Worm (Caenorhabditis elegans): Measurements from ENCODE around the gene ZK354.2.
A peak's percentile ranks its signal among the peaks of the same experiment; 100 is the strongest.
"Not testable (repeated sequence)": the region's sequence is repeated elsewhere in the genome, so short reads cannot be mapped to it uniquely, and the experiment has no call there.

The ZK354.2 gene

ce11 chrIV:5350480-5351193 lies 37.4 kb downstream of the ZK354.2 start, which contains the start of gene gba-4:
Gene gba-4, minus strand, starts transcription at chrIV:5350897.
- TF ChIP-seq sdc-2, pqm-1, unc-86 (tag; optimal IDR thresholded peaks at IDR 0.05): not testable (repeated sequence)

ce11 chrIV:5353364-5353763 lies 40.2 kb downstream of the ZK354.2 start, which contains the start of gene Y4C6B.7:
Gene Y4C6B.7, minus strand, starts transcription at chrIV:5353464.
- TF ChIP-seq T23F11.4 (GFP tag; optimal IDR thresholded peaks at IDR 0.05) (no peak), ceh-45 (GFP tag; IDR thresholded peaks at IDR 0.05) (no peak), syd-9 (tag; optimal IDR thresholded peaks at IDR 0.05) (no peak), tbx-2 (tag; optimal IDR thresholded peaks at IDR 0.05) (no peak), pha-2 (tag; optimal IDR thresholded peaks at IDR 0.05) (no peak), unc-86 (tag; optimal IDR thresholded peaks at IDR 0.05) (no peak), ceh-14 (tag; optimal IDR thresholded peaks at IDR 0.05) (no peak), ceh-30 (tag; optimal IDR thresholded peaks at IDR 0.05) (no peak), ttx-3 (tag; optimal IDR thresholded peaks at IDR 0.05) (no peak), hlh-30 (tag; optimal IDR thresholded peaks at IDR 0.05; ENCODE audit: insufficient read depth) (no peak), hlh-13 (GFP tag; optimal IDR thresholded peaks at IDR 0.05) (no peak), sdc-2 (tag; optimal IDR thresholded peaks at IDR 0.05) (no peak), ahr-1 (tag; optimal IDR thresholded peaks at IDR 0.05) (no peak), dve-1 (tag; optimal IDR thresholded peaks at IDR 0.05) (no peak), ceh-48 (tag; optimal IDR thresholded peaks at IDR 0.05) (no peak), lim-6 (tag; optimal IDR thresholded peaks at IDR 0.05) (no peak), pax-1 (tag; optimal IDR thresholded peaks at IDR 0.05) (no peak), elt-2 (tag; optimal IDR thresholded peaks at IDR 0.05) (no peak), ref-2 (tag; optimal IDR thresholded peaks at IDR 0.05) (no peak), ceh-9 (tag; optimal IDR thresholded peaks at IDR 0.05) (no peak)

ce11 chrIV:5354124-5354523 lies 40.9 kb downstream of the ZK354.2 start, which contains the start of gene Y4C6B.1:
Gene Y4C6B.1, plus strand, starts transcription at chrIV:5354488.
- TF ChIP-seq che-1 (tag; optimal IDR thresholded peaks at IDR 0.05) (no peak), ceh-48 (tag; optimal IDR thresholded peaks at IDR 0.05) (no peak), hlh-13 (GFP tag; optimal IDR thresholded peaks at IDR 0.05) (no peak), ahr-1 (tag; optimal IDR thresholded peaks at IDR 0.05) (no peak), dve-1 (tag; optimal IDR thresholded peaks at IDR 0.05) (no peak), ttx-3 (tag; optimal IDR thresholded peaks at IDR 0.05) (peak; percentile 24), fax-1 (tag; optimal IDR thresholded peaks at IDR 0.05) (no peak), mec-3 (tag; optimal IDR thresholded peaks at IDR 0.05; ENCODE audit: borderline replicate concordance) (no peak), lin-11 (tag; optimal IDR thresholded peaks at IDR 0.05) (no peak), tbx-2 (tag; optimal IDR thresholded peaks at IDR 0.05) (peak; percentile 17)

- TF ChIP-seq nhr-232 (tag; optimal IDR thresholded peaks at IDR 0.05) (no peak), hlh-15 (tag; optimal IDR thresholded peaks at IDR 0.05) (no peak), pros-1 (tag; optimal IDR thresholded peaks at IDR 0.05) (no peak), tbx-7 (tag; optimal IDR thresholded peaks at IDR 0.05) (no peak), hlh-8 (tag; optimal IDR thresholded peaks at IDR 0.05) (no peak), elt-4 (tag; optimal IDR thresholded peaks at IDR 0.05) (no peak)
Observed at ce11 chrIV:5354564-5354963, 41.4 kb downstream of the ZK354.2 start.

ce11 chrIV:5360533-5360932 lies 47.3 kb downstream of the ZK354.2 start, which contains the start of gene F41H10.5:
Gene F41H10.5, plus strand, starts transcription at chrIV:5360907.
- TF ChIP-seq pag-3 (tag; optimal IDR thresholded peaks at IDR 0.05; ENCODE audit: borderline replicate concordance): no peak
- TF ChIP-seq ceh-2 (tag; optimal IDR thresholded peaks at IDR 0.05): no peak
- no peak for TF ChIP-seq ahr-1 (tag; optimal IDR thresholded peaks at IDR 0.05)
- peak; percentile 75 for TF ChIP-seq nfya-1 (tag; optimal IDR thresholded peaks at IDR 0.05)
- TF ChIP-seq dve-1 (tag; optimal IDR thresholded peaks at IDR 0.05): no peak
- no peak for TF ChIP-seq ceh-45 (GFP tag; IDR thresholded peaks at IDR 0.05)
- TF ChIP-seq ceh-14 (tag; optimal IDR thresholded peaks at IDR 0.05): no peak
